Worm (Caenorhabditis elegans) whole organism, L3 larva: Measurements from ENCODE around the gene flp-3.
A peak's percentile ranks its signal among the peaks of the same experiment; 100 is the strongest.

ENCODE experiments used
- R02D3.7 ChIP-seq: fragments of 150-350 bp; optimal IDR thresholded peaks from 2 replicates; lab custom pipeline; 2014; ENCODE audit warnings: missing biosample characterization, missing genetic modification characterization
- ZK546.5 ChIP-seq: sonication (generic microtip); optimal IDR thresholded peaks from 2 replicates; lab custom pipeline; 2017; ENCODE audit warnings: missing biosample characterization, missing genetic modification characterization
- aly-2 ChIP-seq: fragments of 150-350 bp; optimal IDR thresholded peaks from 2 replicates; lab custom pipeline; 2014; ENCODE audit warnings: missing biosample characterization, missing genetic modification characterization
- ama-1 ChIP-seq: fragments of 150-350 bp; optimal IDR thresholded peaks from 2 replicates; lab custom pipeline; 2018
- ceh-28 ChIP-seq: fragments of 150-350 bp; optimal IDR thresholded peaks from 2 replicates; lab custom pipeline; 2014; ENCODE audit warnings: missing biosample characterization, missing genetic modification reagents, missing genetic modification characterization
- ceh-82 ChIP-seq: fragments of 150-350 bp; optimal IDR thresholded peaks from 2 replicates; lab custom pipeline; 2014; ENCODE audit warnings: missing biosample characterization, missing genetic modification characterization
- ceh-9 ChIP-seq: sonication (generic microtip); optimal IDR thresholded peaks from 2 replicates; lab custom pipeline; 2018; ENCODE audit warnings: missing biosample characterization, missing genetic modification characterization
- egl-5 ChIP-seq: fragments of 150-350 bp; optimal IDR thresholded peaks from 2 replicates; lab custom pipeline; 2017; ENCODE audit warnings: missing biosample characterization, missing genetic modification reagents, missing genetic modification characterization, inconsistent platforms
- elt-2 ChIP-seq: sonication (generic microtip); optimal IDR thresholded peaks from 2 replicates; lab custom pipeline; 2016; ENCODE audit warnings: missing genetic modification reagents, mild to moderate bottlenecking, missing genetic modification characterization, missing compliant biosample characterization
- eor-1 ChIP-seq, 2 experiments: fragments of 150-350 bp; optimal IDR thresholded peaks; 2 replicates each; lab custom pipeline; 2014 to 2018; ENCODE audit warnings: missing biosample characterization in 2 of 2, missing genetic modification characterization in 2 of 2
- fos-1 ChIP-seq: fragments of 150-350 bp; optimal IDR thresholded peaks from 2 replicates; lab custom pipeline; 2014; ENCODE audit warnings: missing biosample characterization, missing genetic modification characterization
- hmg-11 ChIP-seq: sonication (generic microtip); optimal IDR thresholded peaks from 2 replicates; lab custom pipeline; 2016; ENCODE audit warnings: missing genetic modification characterization, missing compliant biosample characterization
- jun-1 ChIP-seq: fragments of 150-350 bp; optimal IDR thresholded peaks from 2 replicates; lab custom pipeline; 2014; ENCODE audit warnings: missing biosample characterization, missing genetic modification reagents, missing genetic modification characterization
- lin-15B ChIP-seq: fragments of 150-350 bp; optimal IDR thresholded peaks from 2 replicates; lab custom pipeline; 2014; ENCODE audit warnings: missing biosample characterization, missing genetic modification characterization
- lin-39 ChIP-seq: fragments of 150-350 bp; optimal IDR thresholded peaks from 2 replicates; lab custom pipeline; 2018; ENCODE audit warnings: missing biosample characterization, missing genetic modification reagents, missing genetic modification characterization
- lsy-12 ChIP-seq: sonication (generic microtip); optimal IDR thresholded peaks from 2 replicates; lab custom pipeline; 2016; ENCODE audit warnings: mild to moderate bottlenecking, missing genetic modification characterization, missing compliant biosample characterization
- mdl-1 ChIP-seq: fragments of 150-350 bp; optimal IDR thresholded peaks from 2 replicates; lab custom pipeline; 2014; ENCODE audit warnings: missing biosample characterization, missing genetic modification characterization
- mml-1 ChIP-seq: fragments of 150-350 bp; sonication (generic microtip); optimal IDR thresholded peaks from 3 replicates; lab custom pipeline; 2014; ENCODE audit warnings: missing biosample characterization, missing genetic modification characterization
- nfya-1 ChIP-seq: sonication (generic microtip); optimal IDR thresholded peaks from 2 replicates; lab custom pipeline; 2017; ENCODE audit warnings: missing genetic modification characterization, mild to moderate bottlenecking, missing compliant biosample characterization, antibody characterized with exemption, moderate library complexity; ENCODE audit not compliant: insufficient read depth
- nhr-12 ChIP-seq: fragments of 150-350 bp; optimal IDR thresholded peaks from 2 replicates; lab custom pipeline; 2014; ENCODE audit warnings: missing biosample characterization, missing genetic modification characterization
- nhr-23 ChIP-seq: fragments of 150-350 bp; optimal IDR thresholded peaks from 2 replicates; lab custom pipeline; 2014; ENCODE audit warnings: missing biosample characterization, missing genetic modification reagents, missing genetic modification characterization
- nhr-237 ChIP-seq: fragments of 150-350 bp; optimal IDR thresholded peaks from 2 replicates; lab custom pipeline; 2014; ENCODE audit warnings: missing biosample characterization, missing genetic modification characterization
- nhr-25 ChIP-seq: sonication (generic microtip); optimal IDR thresholded peaks from 2 replicates; lab custom pipeline; 2017; ENCODE audit warnings: missing biosample characterization, missing genetic modification characterization
- nhr-43 ChIP-seq: sonication (generic microtip); optimal IDR thresholded peaks from 2 replicates; lab custom pipeline; 2016; ENCODE audit warnings: mild to moderate bottlenecking, missing genetic modification characterization, missing compliant biosample characterization; ENCODE audit not compliant: poor library complexity, severe bottlenecking
- nhr-67 ChIP-seq: fragments of 150-350 bp; optimal IDR thresholded peaks from 2 replicates; lab custom pipeline; 2014; ENCODE audit warnings: missing biosample characterization, missing genetic modification characterization
- nhr-76 ChIP-seq: fragments of 150-350 bp; sonication (generic microtip); optimal IDR thresholded peaks from 5 replicates; lab custom pipeline; 2014; ENCODE audit warnings: missing biosample characterization, missing genetic modification characterization
- nhr-77 ChIP-seq: fragments of 150-350 bp; optimal IDR thresholded peaks from 2 replicates; lab custom pipeline; 2014; ENCODE audit warnings: missing biosample characterization, missing genetic modification characterization
- pha-4 ChIP-seq: fragments of 150-350 bp; optimal IDR thresholded peaks from 2 replicates; lab custom pipeline; 2014; ENCODE audit warnings: missing biosample characterization, missing genetic modification reagents, missing genetic modification characterization
- pqm-1 ChIP-seq: fragments of 150-350 bp; optimal IDR thresholded peaks from 2 replicates; lab custom pipeline; 2017; ENCODE audit warnings: missing biosample characterization, missing genetic modification characterization, inconsistent platforms
- snpc-4 ChIP-seq: fragments of 150-350 bp; optimal IDR thresholded peaks from 2 replicates; lab custom pipeline; 2014; ENCODE audit warnings: missing biosample characterization, missing genetic modification characterization
- tbx-2 ChIP-seq: sonication (generic microtip); optimal IDR thresholded peaks from 2 replicates; lab custom pipeline; 2016; ENCODE audit warnings: mild to moderate bottlenecking, missing genetic modification characterization, missing compliant biosample characterization
- unc-39 ChIP-seq: sonication (generic microtip); optimal IDR thresholded peaks from 4 replicates; lab custom pipeline; 2017; ENCODE audit warnings: missing biosample characterization, missing genetic modification characterization
- zag-1 ChIP-seq: fragments of 150-350 bp; optimal IDR thresholded peaks from 2 replicates; lab custom pipeline; 2014; ENCODE audit warnings: missing biosample characterization, missing genetic modification characterization
- ztf-4 ChIP-seq: fragments of 150-350 bp; optimal IDR thresholded peaks from 2 replicates; lab custom pipeline; 2014; ENCODE audit warnings: missing biosample characterization, missing genetic modification characterization

Gene flp-3

ce11 chrX:10092864-10093263 is at the start of gene flp-3:
Gene flp-3, minus strand, starts transcription at chrX:10092964.
- TF ChIP-seq egl-5 (tag; lab: Kevin White, UChicago) (no peak), aly-2 (no peak), ceh-28 (tag; lab: Kevin White, UChicago) (no peak), nhr-25 (tag; lab: Kevin White, UChicago) (no peak), snpc-4 (tag; lab: Kevin White, UChicago) (no peak), ama-1 (lab: Kevin White, UChicago) (no peak), nhr-67 (tag; lab: Kevin White, UChicago) (no peak), mml-1 (tag; lab: Kevin White, UChicago) (no peak), pqm-1 (tag; lab: Kevin White, UChicago) (no peak), jun-1 (tag; lab: Kevin White, UChicago) (no peak)

DNA sequence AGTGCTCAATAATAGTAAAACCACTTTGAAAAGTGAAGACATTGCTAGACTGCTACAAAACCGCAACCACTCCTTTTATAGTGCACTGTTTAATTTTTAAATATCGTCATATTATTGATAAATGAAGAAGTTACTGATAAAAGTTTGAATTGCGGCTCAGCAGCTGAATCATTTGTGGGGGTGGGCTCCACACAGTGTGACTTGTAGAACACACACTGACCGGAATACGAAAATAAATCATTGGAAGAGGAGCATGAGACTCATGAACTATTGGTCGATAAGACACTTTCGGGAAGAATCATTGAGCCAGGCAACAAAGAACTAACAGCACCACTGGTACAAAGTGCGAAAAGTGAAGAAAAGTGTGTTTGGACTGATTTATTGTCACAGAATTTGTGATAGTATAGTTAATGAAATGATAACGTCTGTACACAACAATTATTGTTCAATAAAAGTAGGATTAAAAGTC is 49.2 kb upstream of the flp-3 start, which contains the start of gene oac-14:
oac-14 (minus strand) TSS at position 51 of the 469 bp plus-strand sequence.
- TF ChIP-seq pqm-1 (tag; lab: Kevin White, UChicago), result peak; percentile 98
- TF ChIP-seq egl-5 (tag; lab: Kevin White, UChicago), result no peak
- TF ChIP-seq lin-39, result no peak
- no peak for TF ChIP-seq eor-1 (tag; optimal IDR thresholded peaks at IDR 0.05; lab: Kevin White, UChicago)
- no peak for TF ChIP-seq ZK546.5 (tag; lab: Kevin White, UChicago)
- TF ChIP-seq unc-39 (tag; lab: Kevin White, UChicago), result no peak
- TF ChIP-seq pha-4 (tag; lab: Kevin White, UChicago), result peak; percentile 50
- peak; percentile 17 for TF ChIP-seq nfya-1
- no peak for TF ChIP-seq nhr-43 (tag; lab: Kevin White, UChicago)
- no peak for TF ChIP-seq ceh-9
- no peak for TF ChIP-seq zag-1
- no peak for TF ChIP-seq mdl-1 (tag; lab: Kevin White, UChicago)
- TF ChIP-seq jun-1 (tag; lab: Kevin White, UChicago), result peak; percentile 89
- TF ChIP-seq elt-2 (tag; lab: Kevin White, UChicago), result peak; percentile 99
- no peak for TF ChIP-seq nhr-12
- no peak for TF ChIP-seq snpc-4 (tag; lab: Kevin White, UChicago)
- no peak for TF ChIP-seq hmg-11 (tag; lab: Kevin White, UChicago)
- peak; percentile 31 for TF ChIP-seq ceh-28 (tag; lab: Kevin White, UChicago)

DNA sequence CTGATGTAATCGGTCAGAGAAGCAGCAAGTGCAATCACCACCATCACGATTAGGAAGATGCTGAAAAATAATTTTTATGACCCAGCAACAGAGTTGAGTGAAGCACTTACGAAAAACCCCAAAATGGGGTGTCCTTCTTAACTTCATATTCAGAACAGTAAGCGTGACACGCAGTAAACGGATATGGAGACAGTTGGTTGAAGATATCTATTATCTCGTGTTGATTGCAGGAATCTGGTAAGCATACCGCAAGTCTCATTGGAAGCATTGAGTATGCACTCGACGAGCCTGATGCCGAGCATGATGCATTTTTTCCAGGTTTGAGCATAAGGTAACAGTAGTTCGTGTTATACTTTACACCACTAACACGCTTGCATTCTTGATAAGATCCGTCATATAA is 48.5 kb upstream of the flp-3 start:
- TF ChIP-seq nhr-77 (tag; lab: Kevin White, UChicago) (no peak), ceh-9 (no peak), nhr-23 (tag; lab: Kevin White, UChicago) (no peak), ztf-4 (tag; lab: Kevin White, UChicago) (no peak), hmg-11 (tag; lab: Kevin White, UChicago) (no peak)
- TF ChIP-seq, all 47 proteins: peak for 0

DNA sequence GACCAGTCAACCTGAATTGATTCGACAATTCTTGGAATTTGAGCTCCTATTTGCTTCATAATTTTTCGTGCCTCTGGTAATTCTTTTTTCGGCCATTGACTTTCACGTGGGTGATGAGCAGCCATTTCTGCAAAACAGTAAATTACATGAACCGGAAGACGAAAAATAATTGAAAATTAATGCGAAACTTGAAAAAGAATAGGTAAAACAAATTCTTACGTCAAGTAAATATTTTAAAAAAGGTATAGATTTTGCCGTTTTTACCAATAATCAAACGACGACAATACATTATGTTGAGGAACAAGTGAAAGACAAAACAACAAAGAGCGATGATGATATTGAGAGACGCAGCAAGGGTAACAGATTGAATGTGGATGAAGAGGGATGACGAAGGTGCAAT is 45.7 kb upstream of the flp-3 start, which contains the start of gene moc-1:
moc-1 (minus strand) TSS at position 127 of the 400 bp plus-strand sequence.
- TF ChIP-seq hmg-11 (tag; lab: Kevin White, UChicago), result no peak
- TF ChIP-seq R02D3.7 (tag; lab: Kevin White, UChicago), result no peak
- TF ChIP-seq nhr-25 (tag; lab: Kevin White, UChicago), result no peak
- no peak for TF ChIP-seq ama-1 (lab: Kevin White, UChicago)
- TF ChIP-seq nhr-23 (tag; lab: Kevin White, UChicago), result no peak
- TF ChIP-seq nhr-237, result no peak
- TF ChIP-seq nfya-1, result no peak
- no peak for TF ChIP-seq ceh-82

DNA sequence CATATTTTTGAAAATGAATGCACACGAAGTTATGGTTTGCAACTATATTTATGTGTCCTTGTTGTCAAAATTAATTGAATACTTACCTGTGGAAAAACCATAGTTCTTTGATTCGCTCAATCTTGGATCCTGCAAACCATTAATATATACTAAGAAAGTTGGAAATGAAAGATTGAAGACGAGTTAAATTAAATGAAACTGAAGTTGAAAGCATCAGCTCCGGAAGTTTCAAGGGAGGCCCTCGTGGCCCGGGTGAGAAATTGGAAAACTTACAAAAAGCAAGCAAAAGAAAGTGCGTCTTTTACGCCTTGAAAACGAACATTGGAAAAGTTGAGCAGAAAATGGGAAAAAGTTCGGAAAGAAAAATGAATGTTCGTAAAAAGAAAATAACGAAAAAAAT is 40.3 kb upstream of the flp-3 start, which contains the start of gene unc-58:
unc-58 (minus strand) TSS at position 101 of the 400 bp plus-strand sequence.
- TF ChIP-seq nhr-76 (tag; lab: Kevin White, UChicago) (no peak), lin-15B (tag; lab: Kevin White, UChicago) (no peak)

DNA sequence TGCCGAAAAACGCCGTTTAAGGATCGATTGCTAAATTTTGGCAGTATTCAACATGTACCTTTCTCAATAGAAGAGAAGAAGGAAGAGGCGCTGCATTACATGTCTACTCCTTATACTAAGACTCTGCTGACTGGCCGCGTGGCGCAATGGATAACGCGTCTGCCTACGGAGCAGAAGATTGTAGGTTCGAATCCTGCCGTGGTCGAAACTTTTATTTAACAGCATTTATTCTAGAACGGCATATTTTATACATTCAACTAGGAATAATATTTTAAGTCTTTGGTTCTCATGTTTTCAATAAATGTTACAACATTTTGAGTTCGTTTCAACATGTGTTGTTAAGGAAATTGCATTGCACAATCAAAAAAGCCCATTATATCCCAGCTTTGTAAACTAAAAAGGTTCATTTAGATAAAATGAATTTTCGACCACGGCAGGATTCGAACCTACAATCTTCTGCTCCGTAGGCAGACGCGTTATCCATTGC is 39.8 kb upstream of the flp-3 start:
- TF ChIP-seq hmg-11 (tag; lab: Kevin White, UChicago), result peak; percentile 77
- TF ChIP-seq ceh-28 (tag; lab: Kevin White, UChicago), result peak; percentile 11
- peak; percentile 38 for TF ChIP-seq lsy-12 (tag; lab: Kevin White, UChicago)
- peak; percentile 42 for TF ChIP-seq tbx-2 (tag; lab: Kevin White, UChicago)
- peak; percentile 46 for TF ChIP-seq nfya-1
- peak; percentile 48 for TF ChIP-seq elt-2 (tag; lab: Kevin White, UChicago)
- peak; percentile 37 for TF ChIP-seq nhr-23 (tag; lab: Kevin White, UChicago)
- peak; percentile 10 for TF ChIP-seq ceh-82
- TF ChIP-seq nhr-43 (tag; lab: Kevin White, UChicago), result peak; percentile 69
- TF ChIP-seq jun-1 (tag; lab: Kevin White, UChicago), result peak; percentile 65
- TF ChIP-seq fos-1 (tag; lab: Kevin White, UChicago), result peak; percentile 45
- TF ChIP-seq lin-39, result peak; percentile 8
- TF ChIP-seq lin-15B (tag; lab: Kevin White, UChicago), result peak; percentile 17
